Fruit fly (Drosophila melanogaster): ENCODE measurements around the gene CG10317.
A peak's percentile ranks its signal among the peaks of the same experiment; 100 is the strongest.

dm6 chr3R:16331809-16332343 lies 38.5 kb downstream of the CG10317 start:
- TF ChIP-seq sv (GFP tag; optimal IDR thresholded peaks at IDR 0.05) = peak; percentile 14
- TF ChIP-seq psq (GFP tag; optimal IDR thresholded peaks at IDR 0.05) = no peak
- no peak for TF ChIP-seq br (GFP tag; optimal IDR thresholded peaks at IDR 0.05)
- TF ChIP-seq Mio (GFP tag; optimal IDR thresholded peaks at IDR 0.05) = no peak
- no peak for TF ChIP-seq brk (GFP tag; optimal IDR thresholded peaks at IDR 0.05)
- no peak for TF ChIP-seq Abd-B (GFP tag; optimal IDR thresholded peaks at IDR 0.05)
- peak; percentile 10 for TF ChIP-seq fru (GFP tag; optimal IDR thresholded peaks at IDR 0.05)
- no peak for TF ChIP-seq Dif (GFP tag; optimal IDR thresholded peaks at IDR 0.05; ENCODE audit: partially characterized antibody)

All from whole organism, wandering third instar larva.